Worm (Caenorhabditis elegans) whole organism, L3 larva: Measurements from ENCODE around the gene Y55F3BR.10.
"Not testable (repeated sequence)": the region's sequence is repeated elsewhere in the genome, so short reads cannot be mapped to it uniquely, and the experiment has no call there.

ENCODE experiments used
- egl-27 ChIP-seq: sonication (generic microtip); optimal IDR thresholded peaks from 4 replicates; lab custom pipeline; 2017; ENCODE audit warnings: missing biosample characterization, missing genetic modification reagents, missing genetic modification characterization
- sea-2 ChIP-seq: fragments of 150-350 bp; sonication (generic microtip); optimal IDR thresholded peaks from 4 replicates; lab custom pipeline; 2014; ENCODE audit warnings: missing biosample characterization, missing genetic modification reagents, missing genetic modification characterization

DNA sequence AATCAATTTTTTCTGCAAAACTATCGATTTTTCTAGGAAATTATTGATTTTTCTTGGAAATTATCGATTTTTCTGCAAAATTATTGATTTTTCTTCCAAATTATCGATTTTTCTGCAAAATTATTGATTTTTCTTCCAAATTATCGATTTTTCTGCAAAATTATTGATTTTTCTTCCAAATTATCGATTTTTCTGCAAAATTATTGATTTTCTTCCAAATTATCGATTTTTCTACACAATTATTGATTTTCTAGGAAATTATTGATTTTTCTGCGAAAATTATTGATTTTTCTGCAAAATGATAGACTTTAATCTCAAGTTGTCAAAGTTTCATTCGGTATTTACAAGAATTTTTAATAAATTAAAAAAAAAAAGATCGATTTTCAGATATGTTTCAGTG is 16.7 kb downstream of the Y55F3BR.10 start:
- TF ChIP-seq sea-2; egl-27 (tag; lab: Kevin White, UChicago): not testable (repeated sequence)
